Worm (Caenorhabditis elegans): Measurements from ENCODE around the gene perm-3.

ce11 chrIV:5438705-5439104, 44.1 kb upstream of the perm-3 start, which contains the start of gene mgl-3:
- TF ChIP-seq nhr-76 (tag; optimal IDR thresholded peaks at IDR 0.05) = no peak
- TF ChIP-seq elt-2 (tag; optimal IDR thresholded peaks at IDR 0.05) = no peak
- TF ChIP-seq pha-4 (tag; optimal IDR thresholded peaks at IDR 0.05) = no peak
- TF ChIP-seq mdl-1 (tag; optimal IDR thresholded peaks at IDR 0.05) = no peak
- no peak for TF ChIP-seq ama-1 (optimal IDR thresholded peaks at IDR 0.05)
- TF ChIP-seq fos-1 (tag; optimal IDR thresholded peaks at IDR 0.05) = no peak
- TF ChIP-seq egl-27 (tag; optimal IDR thresholded peaks at IDR 0.05) = no peak
- TF ChIP-seq tbx-2 (tag; optimal IDR thresholded peaks at IDR 0.05) = no peak
- TF ChIP-seq fkh-10 (GFP tag; optimal IDR thresholded peaks at IDR 0.05) = no peak
- TF ChIP-seq nhr-11 (tag; optimal IDR thresholded peaks at IDR 0.05) = no peak
- TF ChIP-seq ceh-82 (tag; optimal IDR thresholded peaks at IDR 0.05) = no peak

Data from whole organism, L3 larva.